Worm (Caenorhabditis elegans): ENCODE data around the gene acp-3.
"Not testable (repeated sequence)": the region's sequence is repeated elsewhere in the genome, so short reads cannot be mapped to it uniquely, and the experiment has no call there.

The acp-3 gene

DNA sequence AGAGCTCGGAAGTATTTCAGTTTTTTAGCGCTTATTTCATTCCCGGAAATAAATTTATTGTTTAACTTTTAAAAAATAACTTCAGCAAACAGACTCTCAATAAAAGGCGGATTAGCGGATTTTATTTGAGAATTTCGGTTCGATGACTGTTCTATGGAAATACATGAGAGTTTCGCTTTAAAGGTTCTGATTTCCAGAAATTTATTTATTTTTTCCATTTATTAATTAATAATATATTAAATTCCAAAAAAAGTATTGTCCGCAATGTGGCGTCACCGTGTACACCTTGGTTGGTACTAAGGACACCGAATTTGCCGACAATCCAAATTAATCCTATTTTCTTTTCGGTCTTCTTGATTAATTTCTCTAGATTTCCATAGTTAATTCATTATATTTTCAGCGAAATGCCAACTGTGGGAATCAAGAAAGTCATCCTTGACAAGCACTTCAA is 27.5 kb upstream of the acp-3 start, which contains the start of gene fars-3 (continued):
- TF ChIP-seq cebp-1 (GFP tag; IDR thresholded peaks at IDR 0.05), result no peak
- TF ChIP-seq cebp-1 (tag; optimal IDR thresholded peaks at IDR 0.05), result peak; percentile 55
- peak; percentile 71 for TF ChIP-seq hrde-1 (tag; optimal IDR thresholded peaks at IDR 0.05; ENCODE audit: borderline replicate concordance)
- no peak for TF ChIP-seq nhr-179 (tag; optimal IDR thresholded peaks at IDR 0.05)
- TF ChIP-seq ztf-22 (GFP tag; optimal IDR thresholded peaks at IDR 0.05), result no peak
- TF ChIP-seq snpc-4 (GFP tag; optimal IDR thresholded peaks at IDR 0.05), result peak; percentile 14
- peak in 1 of 4 experiments; percentile 41 for TF ChIP-seq snpc-4 (tag; optimal IDR thresholded peaks at IDR 0.05)
- TF ChIP-seq pbrm-1 (GFP tag; IDR thresholded peaks at IDR 0.05), result peak; percentile 36; the same call in 1 of the 2 replicates
- no peak for TF ChIP-seq efl-1 (GFP tag; optimal IDR thresholded peaks at IDR 0.05)
- TF ChIP-seq lin-54 (GFP tag; optimal IDR thresholded peaks at IDR 0.05), result peak; percentile 61
- TF ChIP-seq attf-3 (GFP tag; conservative IDR thresholded peaks at IDR 0.05), result no peak
- TF ChIP-seq sea-2 (GFP tag; IDR thresholded peaks at IDR 0.05), result no peak

DNA sequence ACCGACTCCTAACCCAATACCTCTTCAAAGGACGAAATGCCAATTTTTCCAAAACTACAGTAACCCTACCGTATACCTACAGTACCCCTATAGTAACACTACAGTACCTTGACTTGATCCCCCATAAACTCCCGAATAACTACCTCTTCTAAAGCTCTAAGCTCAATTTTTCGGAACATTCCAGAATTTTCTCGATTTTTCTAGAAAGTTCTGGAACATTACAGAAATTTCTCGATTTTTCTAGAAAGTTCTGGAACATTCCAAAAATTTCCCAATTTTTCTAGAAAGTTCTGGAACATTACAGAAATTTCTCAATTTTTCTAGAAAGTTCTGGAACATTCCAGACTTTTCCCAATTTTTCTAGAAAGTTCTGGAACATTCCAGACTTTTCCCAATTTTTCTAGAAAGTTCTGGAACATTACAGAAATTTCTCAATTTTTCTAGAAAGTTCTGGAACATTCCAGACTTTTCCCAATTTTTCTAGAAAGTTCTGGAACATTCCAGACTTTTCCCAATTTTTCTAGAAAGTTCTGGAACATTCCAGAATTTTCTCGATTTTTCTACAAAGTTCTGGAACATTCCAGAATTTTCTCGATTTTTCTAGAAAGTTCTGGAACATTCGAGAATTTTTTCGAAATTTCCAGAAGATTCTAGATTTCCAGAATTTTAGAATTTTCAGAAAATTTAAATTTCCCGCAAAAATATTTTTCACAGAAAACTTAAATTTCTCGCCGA is 23.1 kb upstream of the acp-3 start:
- peak; percentile 79; the same call in 1 of the 2 replicates for TF ChIP-seq aptf-3 (GFP tag; IDR thresholded peaks at IDR 0.05)
- peak; percentile 68 for TF ChIP-seq dox-1 (GFP tag; IDR thresholded peaks at IDR 0.05)
- TF ChIP-seq madf-6 (GFP tag; IDR thresholded peaks at IDR 0.05), result peak; percentile 27
- 0 out of 2 replicates have a peak, but pooled peaks have one; percentile 33 for TF ChIP-seq ceh-40 (GFP tag; IDR thresholded peaks at IDR 0.05)
- peak; percentile 97 for TF ChIP-seq hsf-1 (GFP tag; IDR thresholded peaks at IDR 0.05)
- TF ChIP-seq rpc-1 (optimal IDR thresholded peaks at IDR 0.05), result peak; percentile 3
- not testable (repeated sequence) for TF ChIP-seq rpc-1 (tag; optimal IDR thresholded peaks at IDR 0.05)
- peak; percentile 18; the same call in 1 of the 2 replicates for TF ChIP-seq rcor-1 (GFP tag; IDR thresholded peaks at IDR 0.05)
- peak; percentile 51 for TF ChIP-seq egrh-3 (GFP tag; IDR thresholded peaks at IDR 0.05)
- peak; percentile 68; the same call in 1 of the 2 replicates for TF ChIP-seq madf-3 (GFP tag; IDR thresholded peaks at IDR 0.05)

DNA sequence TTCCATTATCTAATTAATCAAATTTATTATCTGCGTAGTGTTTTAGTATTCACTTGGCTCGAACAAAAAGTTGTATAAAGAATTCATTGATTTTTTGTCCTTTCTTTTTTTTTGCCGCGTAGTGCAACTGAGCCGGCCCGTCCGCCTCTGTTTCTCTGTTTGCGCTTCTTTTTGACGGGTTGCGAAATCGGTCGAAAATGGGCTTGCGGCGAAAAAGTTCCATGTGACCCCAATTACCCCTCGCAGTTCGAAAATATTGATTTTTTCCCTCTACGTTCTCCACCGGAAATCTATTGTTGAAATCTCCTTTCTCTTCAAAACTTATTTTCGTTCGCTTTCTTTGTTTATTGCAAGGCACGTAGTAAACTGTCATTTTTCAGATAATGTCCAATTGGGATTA is 20.5 kb upstream of the acp-3 start, which contains the start of gene zyg-9:
Gene zyg-9 (plus strand): TSS at position 381 of the 400 bp plus-strand sequence.
- TF ChIP-seq ztf-26 (tag; optimal IDR thresholded peaks at IDR 0.05) (no peak), hsf-1 (GFP tag; IDR thresholded peaks at IDR 0.05) (no peak), ztf-3 (GFP tag; optimal IDR thresholded peaks at IDR 0.05) (no peak), lin-35 (GFP tag; optimal IDR thresholded peaks at IDR 0.05) (peak in 1 of 3 experiments; percentile 53), snpc-3.4 (tag; optimal IDR thresholded peaks at IDR 0.05) (no peak), pbrm-1 (GFP tag; IDR thresholded peaks at IDR 0.05) (0 out of 2 replicates have a peak, but pooled peaks have one; percentile 22), tbx-9 (tag; optimal IDR thresholded peaks at IDR 0.05; ENCODE audit: borderline replicate concordance) (no peak), die-1 (tag; optimal IDR thresholded peaks at IDR 0.05) (no peak), nhr-90 (tag; optimal IDR thresholded peaks at IDR 0.05) (no peak), hmg-1.2 (GFP tag; IDR thresholded peaks at IDR 0.05) (no peak), unc-62 (GFP tag; optimal IDR thresholded peaks at IDR 0.05) (no peak), attf-3 (GFP tag; conservative IDR thresholded peaks at IDR 0.05) (no peak), ekl-4 (GFP tag; IDR thresholded peaks at IDR 0.05) (no peak), tbp1 (GFP tag; optimal IDR thresholded peaks at IDR 0.05) (no peak), B0336.3 (GFP tag; IDR thresholded peaks at IDR 0.05) (no peak), nhr-27 (tag; optimal IDR thresholded peaks at IDR 0.05) (no peak), snpc-1.3 (tag; optimal IDR thresholded peaks at IDR 0.05; ENCODE audit: insufficient read depth) (no peak), ZK185.1 (tag; optimal IDR thresholded peaks at IDR 0.05; ENCODE audit: poor library complexity, severe bottlenecking) (no peak), dox-1 (GFP tag; IDR thresholded peaks at IDR 0.05) (no peak), lin-26 (GFP tag; IDR thresholded peaks at IDR 0.05) (peak; percentile 27; the same call in 1 of the 2 replicates), nfyb-1 (GFP tag; IDR thresholded peaks at IDR 0.05) (peak; percentile 14; the same call in 1 of the 2 replicates), lsy-27 (tag; optimal IDR thresholded peaks at IDR 0.05; ENCODE audit: borderline replicate concordance, insufficient read depth) (no peak), zim-3 (tag; optimal IDR thresholded peaks at IDR 0.05) (no peak), dpff-1 (tag; optimal IDR thresholded peaks at IDR 0.05) (no peak), attf-5 (GFP tag; optimal IDR thresholded peaks at IDR 0.05) (peak; percentile 76), tlf-1 (GFP tag; optimal IDR thresholded peaks at IDR 0.05) (no peak)

All from whole organism, young adult.